Fruit fly (Drosophila melanogaster): ENCODE results near the gene CG33725.

CG33725 gene

dm6 chr3L:12468016-12468415 is 14.4 kb upstream of the CG33725 start, which contains the start of gene eyg (continued):
- TF ChIP-seq fd102C (GFP tag; optimal IDR thresholded peaks at IDR 0.05) (peak; percentile 48), CG34422 (GFP tag; IDR thresholded peaks at IDR 0.05) (no peak; the same call in 2 of the 3 replicates), Dip2 (GFP tag; IDR thresholded peaks at IDR 0.05) (no peak), rib (GFP tag; IDR thresholded peaks at IDR 0.05) (0 out of 2 replicates have a peak, but pooled peaks have one; percentile 16), CG4424 (GFP tag; optimal IDR thresholded peaks at IDR 0.05) (no peak), bowl (GFP tag; IDR thresholded peaks at IDR 0.05) (no peak; the same call in 1 of the 2 replicates), unc-4 (GFP tag; IDR thresholded peaks at IDR 0.05; ENCODE audit: partially characterized antibody) (no peak), ase (GFP tag; IDR thresholded peaks at IDR 0.05) (no peak), tio (GFP tag; optimal IDR thresholded peaks at IDR 0.05) (no peak), ash1 (GFP tag; optimal IDR thresholded peaks at IDR 0.05) (no peak), Nf-YB (GFP tag; optimal IDR thresholded peaks at IDR 0.05) (peak; percentile 100), CG7839 (tag; optimal IDR thresholded peaks at IDR 0.05) (no peak), dmrt99B (tag; optimal IDR thresholded peaks at IDR 0.05) (no peak), sc (optimal IDR thresholded peaks at IDR 0.05) (no peak), sc (GFP tag; optimal IDR thresholded peaks at IDR 0.05) (no peak), CG4328 (GFP tag; optimal IDR thresholded peaks at IDR 0.05) (no peak), slbo (GFP tag; IDR thresholded peaks at IDR 0.05) (0 out of 2 replicates have a peak, but pooled peaks have one; percentile 20), scrt (GFP tag; optimal IDR thresholded peaks at IDR 0.05) (no peak), CG8765 (GFP tag; IDR thresholded peaks at IDR 0.05) (0 out of 2 replicates have a peak, but pooled peaks have one; percentile 9), lola (GFP tag; optimal IDR thresholded peaks at IDR 0.05) (no peak), amos (GFP tag; IDR thresholded peaks at IDR 0.05; ENCODE audit: partially characterized antibody) (peak; percentile 65; the same call in 1 of the 2 replicates), CG10654 (GFP tag; optimal IDR thresholded peaks at IDR 0.05) (peak; percentile 30), nerfin-2 (GFP tag; IDR thresholded peaks at IDR 0.05; ENCODE audit: partially characterized antibody) (0 out of 2 replicates have a peak, but pooled peaks have one; percentile 45), B-H1 (GFP tag; IDR thresholded peaks at IDR 0.05) (no peak; the same call in 2 of the 3 replicates), NFAT (GFP tag; IDR thresholded peaks at IDR 0.05) (no peak), CG34224 (GFP tag; IDR thresholded peaks at IDR 0.05; ENCODE audit: partially characterized antibody) (peak; percentile 31; the same call in 1 of the 3 replicates), CG12219 (GFP tag; optimal IDR thresholded peaks at IDR 0.05) (no peak), Hsf (GFP tag; optimal IDR thresholded peaks at IDR 0.05) (peak; percentile 32), HHEX (GFP tag; optimal IDR thresholded peaks at IDR 0.05) (peak; percentile 45), CG4854 (GFP tag; optimal IDR thresholded peaks at IDR 0.05) (no peak), lov (optimal IDR thresholded peaks at IDR 0.05) (no peak), lov (GFP tag; IDR thresholded peaks at IDR 0.05) (no peak), yki (optimal IDR thresholded peaks at IDR 0.05) (no peak), tin (GFP tag; optimal IDR thresholded peaks at IDR 0.05) (no peak), CG14667 (GFP tag; IDR thresholded peaks at IDR 0.05) (no peak), Stat92E (GFP tag; optimal IDR thresholded peaks at IDR 0.05) (peak in 1 of 3 experiments; percentile 76), Bteb2 (GFP tag; optimal IDR thresholded peaks at IDR 0.05) (peak; percentile 45), mam (GFP tag; optimal IDR thresholded peaks at IDR 0.05) (peak; percentile 34), eve (GFP tag; optimal IDR thresholded peaks at IDR 0.05) (no peak), D (optimal IDR thresholded peaks at IDR 0.05) (no peak), D (GFP tag; optimal IDR thresholded peaks at IDR 0.05) (peak; percentile 11), Mad (GFP tag; optimal IDR thresholded peaks at IDR 0.05) (peak; percentile 46), Hey (tag; optimal IDR thresholded peaks at IDR 0.05) (no peak), insv (GFP tag; optimal IDR thresholded peaks at IDR 0.05) (no peak), CG11695 (GFP tag; IDR thresholded peaks at IDR 0.05) (0 out of 3 replicates have a peak, but pooled peaks have one; percentile 35), CG12391 (tag; optimal IDR thresholded peaks at IDR 0.05) (peak; percentile 4), CG16779 (GFP tag; IDR thresholded peaks at IDR 0.05) (no peak), chinmo (GFP tag; IDR thresholded peaks at IDR 0.05; ENCODE audit: partially characterized antibody) (peak; percentile 94), CG12104 (GFP tag; optimal IDR thresholded peaks at IDR 0.05) (no peak), Spps (tag; optimal IDR thresholded peaks at IDR 0.05) (no peak), CG2129 (GFP tag; IDR thresholded peaks at IDR 0.05; ENCODE audit: partially characterized antibody) (no peak)
